Worm (Caenorhabditis elegans) whole organism, L1 larva: Measurements from ENCODE around the gene unc-115.

Experiments used
- C16A3.4 ChIP-seq: fragments of 150-350 bp; optimal IDR thresholded peaks from 2 replicates; lab custom pipeline; 2014; ENCODE audit warnings: missing biosample characterization, missing genetic modification characterization
- C34B4.2 ChIP-seq: sonication (generic microtip); optimal IDR thresholded peaks from 2 replicates; lab custom pipeline; 2017; ENCODE audit warnings: mild to moderate bottlenecking, missing genetic modification characterization, missing compliant biosample characterization
- alr-1 ChIP-seq: fragments of 200-800 bp; sonication (Bioruptor generic); optimal IDR thresholded peaks from 2 replicates; lab custom pipeline; 2018; ENCODE audit warnings: borderline replicate concordance, mild to moderate bottlenecking, missing genetic modification characterization, missing compliant biosample characterization
- ceh-8 ChIP-seq: fragments of 200-800 bp; sonication (Bioruptor generic); optimal IDR thresholded peaks from 2 replicates; lab custom pipeline; 2018; ENCODE audit warnings: mild to moderate bottlenecking, missing genetic modification characterization, moderate library complexity, missing compliant biosample characterization
- ceh-82 ChIP-seq, 3 experiments: fragments of 150-350 bp in 1 of 3; sonication (generic microtip) in 2 of 3; optimal IDR thresholded peaks; 2 replicates each; lab custom pipeline; 2014 to 2017; ENCODE audit warnings: missing biosample characterization in 3 of 3, missing genetic modification characterization in 3 of 3
- ces-1 ChIP-seq: fragments of 150-350 bp; optimal IDR thresholded peaks from 2 replicates; lab custom pipeline; 2014; ENCODE audit warnings: missing biosample characterization, missing genetic modification reagents, missing genetic modification characterization
- dpl-1 ChIP-seq, 3 experiments: fragments of 150-350 bp in 2 of 3; sonication (generic microtip) in 1 of 3; optimal IDR thresholded peaks; 2 replicates each; lab custom pipeline; 2014 to 2017; ENCODE audit warnings: missing biosample characterization in 3 of 3, missing genetic modification characterization in 3 of 3, missing genetic modification reagents in 3 of 3
- egl-13 ChIP-seq: sonication (generic microtip); optimal IDR thresholded peaks from 2 replicates; lab custom pipeline; 2016; ENCODE audit warnings: missing genotype, missing genetic modification reagents, missing genetic modification characterization, missing compliant biosample characterization
- egl-27 ChIP-seq, 2 experiments: fragments of 150-350 bp in 1 of 2; sonication (generic microtip); optimal IDR thresholded peaks; 3 replicates each; lab custom pipeline; 2017 to 2018; ENCODE audit warnings: missing biosample characterization in 2 of 2, missing genetic modification characterization in 2 of 2, missing genetic modification reagents in 2 of 2
- elt-3 ChIP-seq, 6 experiments: fragments of 150-350 bp in 1 of 6; sonication (generic microtip); optimal IDR thresholded peaks; 2 replicates each; lab custom pipeline; 2017 to 2018; ENCODE audit warnings: missing biosample characterization in 6 of 6, missing genetic modification characterization in 6 of 6, inconsistent platforms in 1 of 6
- ets-5 ChIP-seq: fragments of 200-800 bp; sonication (Bioruptor generic); IDR thresholded peaks from 2 replicates; pipeline ENCODE4 v1.3.6; 2022; ENCODE audit warnings: missing genetic modification characterization, missing compliant biosample characterization
- fkh-4 ChIP-seq: sonication (generic microtip); optimal IDR thresholded peaks from 2 replicates; lab custom pipeline; 2016; ENCODE audit warnings: missing compliant biosample characterization, missing genetic modification characterization, borderline replicate concordance
- fkh-8 ChIP-seq: sonication (generic microtip); optimal IDR thresholded peaks from 2 replicates; lab custom pipeline; 2016; ENCODE audit warnings: mild to moderate bottlenecking, missing genetic modification characterization, missing compliant biosample characterization
- fos-1 ChIP-seq: fragments of 150-350 bp; optimal IDR thresholded peaks from 2 replicates; lab custom pipeline; 2014; ENCODE audit warnings: missing biosample characterization, missing genetic modification characterization
- isw-1 ChIP-seq: fragments of 200-800 bp; sonication (Bioruptor generic); IDR thresholded peaks from 2 replicates; pipeline ENCODE4 v1.3.6; 2022; ENCODE audit warnings: missing genetic modification characterization, missing compliant biosample characterization
- jun-1 ChIP-seq: fragments of 150-350 bp; optimal IDR thresholded peaks from 2 replicates; lab custom pipeline; 2014; ENCODE audit warnings: missing biosample characterization, missing genetic modification reagents, missing genetic modification characterization
- lin-39 ChIP-seq: fragments of 150-350 bp; optimal IDR thresholded peaks from 2 replicates; lab custom pipeline; 2014; ENCODE audit warnings: missing biosample characterization, missing genetic modification reagents, missing genetic modification characterization
- lir-3 ChIP-seq: sonication (generic microtip); optimal IDR thresholded peaks from 2 replicates; lab custom pipeline; 2016; ENCODE audit warnings: mild to moderate bottlenecking, missing genetic modification characterization, moderate library complexity, missing compliant biosample characterization; ENCODE audit not compliant: poor library complexity
- lsy-2 ChIP-seq, 2 experiments: fragments of 150-350 bp; optimal IDR thresholded peaks; 2 replicates each; lab custom pipeline; 2014; ENCODE audit warnings: missing biosample characterization in 2 of 2, missing genetic modification characterization in 2 of 2
- mef-2 ChIP-seq: fragments of 150-350 bp; optimal IDR thresholded peaks from 2 replicates; lab custom pipeline; 2014; ENCODE audit warnings: missing biosample characterization, missing genetic modification characterization
- nhr-19 ChIP-seq: fragments of 200-800 bp; sonication (Bioruptor generic); conservative IDR thresholded peaks from 2 replicates; pipeline ENCODE4 v1.3.6; 2022; ENCODE audit warnings: missing genetic modification characterization, missing compliant biosample characterization
- nhr-20 ChIP-seq: sonication (generic microtip); optimal IDR thresholded peaks from 2 replicates; lab custom pipeline; 2016; ENCODE audit warnings: mild to moderate bottlenecking, missing genetic modification characterization, missing compliant biosample characterization
- nhr-237 ChIP-seq: fragments of 150-350 bp; optimal IDR thresholded peaks from 2 replicates; lab custom pipeline; 2014; ENCODE audit warnings: missing biosample characterization, missing genetic modification characterization
- nhr-77 ChIP-seq: fragments of 150-350 bp; optimal IDR thresholded peaks from 2 replicates; lab custom pipeline; 2014; ENCODE audit warnings: missing biosample characterization, missing genetic modification characterization
- nhr-90 ChIP-seq: sonication (generic microtip); optimal IDR thresholded peaks from 2 replicates; lab custom pipeline; 2016; ENCODE audit warnings: mild to moderate bottlenecking, missing genetic modification characterization, missing compliant biosample characterization; ENCODE audit not compliant: poor library complexity
- pag-3 ChIP-seq: sonication (generic microtip); optimal IDR thresholded peaks from 2 replicates; lab custom pipeline; 2017; ENCODE audit warnings: missing genetic modification characterization, mild to moderate bottlenecking, missing compliant biosample characterization, antibody characterized with exemption, borderline replicate concordance; ENCODE audit not compliant: insufficient read depth
- pqm-1 ChIP-seq: sonication (generic microtip); optimal IDR thresholded peaks from 3 replicates; lab custom pipeline; 2017; ENCODE audit warnings: missing biosample characterization, missing genetic modification characterization
- rnt-1 ChIP-seq: sonication (generic microtip); optimal IDR thresholded peaks from 2 replicates; lab custom pipeline; 2016; ENCODE audit warnings: mild to moderate bottlenecking, missing genetic modification characterization, moderate library complexity, missing compliant biosample characterization
- snu-23 ChIP-seq: sonication (generic microtip); optimal IDR thresholded peaks from 2 replicates; lab custom pipeline; 2016; ENCODE audit warnings: missing genetic modification characterization, missing compliant biosample characterization
- sox-4 ChIP-seq: sonication (generic microtip); optimal IDR thresholded peaks from 2 replicates; lab custom pipeline; 2016; ENCODE audit warnings: missing genetic modification characterization, missing compliant biosample characterization
- sup-37 ChIP-seq: fragments of 200-800 bp; sonication (Bioruptor generic); optimal IDR thresholded peaks from 2 replicates; lab custom pipeline; 2018; ENCODE audit warnings: mild to moderate bottlenecking, missing genetic modification characterization, missing compliant biosample characterization
- swsn-7 ChIP-seq: sonication (generic microtip); optimal IDR thresholded peaks from 2 replicates; lab custom pipeline; 2016; ENCODE audit warnings: missing genetic modification characterization, missing compliant biosample characterization
- tlp-1 ChIP-seq: fragments of 150-350 bp; optimal IDR thresholded peaks from 2 replicates; lab custom pipeline; 2014; ENCODE audit warnings: missing biosample characterization, missing genetic modification characterization
- unc-130 ChIP-seq: fragments of 150-350 bp; optimal IDR thresholded peaks from 2 replicates; lab custom pipeline; 2017; ENCODE audit warnings: missing biosample characterization, missing genetic modification characterization, inconsistent platforms
- unc-30 ChIP-seq: sonication (generic microtip); optimal IDR thresholded peaks from 2 replicates; lab custom pipeline; 2017; ENCODE audit warnings: missing biosample characterization, missing genetic modification characterization
- unc-86 ChIP-seq: sonication (generic microtip); optimal IDR thresholded peaks from 2 replicates; lab custom pipeline; 2016; ENCODE audit warnings: missing genetic modification characterization, missing compliant biosample characterization
- unc-98 ChIP-seq: fragments of 200-800 bp; sonication (Bioruptor generic); IDR thresholded peaks from 2 replicates; pipeline ENCODE4 v1.3.6; 2022; ENCODE audit warnings: missing genetic modification characterization, missing compliant biosample characterization
- xbp-1 ChIP-seq: sonication (generic microtip); optimal IDR thresholded peaks from 2 replicates; lab custom pipeline; 2016; ENCODE audit warnings: missing genetic modification characterization, missing compliant biosample characterization
- zip-4 ChIP-seq: fragments of 200-800 bp; sonication (Bioruptor generic); optimal IDR thresholded peaks from 2 replicates; lab custom pipeline; 2018; ENCODE audit warnings: mild to moderate bottlenecking, missing genetic modification characterization, moderate library complexity, missing compliant biosample characterization
- ztf-11 ChIP-seq, 2 experiments: sonication (generic microtip); optimal IDR thresholded peaks; 2 replicates each; lab custom pipeline; 2016 to 2017; ENCODE audit warnings: missing genetic modification characterization in 2 of 2, missing biosample characterization in 1 of 2, missing compliant biosample characterization in 1 of 2
- ztf-4 ChIP-seq: fragments of 150-350 bp; optimal IDR thresholded peaks from 2 replicates; lab custom pipeline; 2014; ENCODE audit warnings: missing biosample characterization, missing genetic modification characterization

Gene unc-115

ce11 chrX:10146592-10146991 lies at the start of gene unc-115 (continued):
- TF ChIP-seq isw-1 = peak; percentile 72
- TF ChIP-seq egl-27 (tag; optimal IDR thresholded peaks at IDR 0.05; lab: Kevin White, UChicago) = peak; percentile 79 to 86
- TF ChIP-seq sup-37 (GFP tag; lab: Kevin White, UChicago) = no peak
- no peak for TF ChIP-seq ets-5 (GFP tag; lab: Robert Waterston, UW)
- peak; percentile 77 for TF ChIP-seq nhr-19 (GFP tag; lab: Robert Waterston, UW)
- TF ChIP-seq sox-4 (tag; lab: Kevin White, UChicago) = peak; percentile 26
- TF ChIP-seq nhr-237 (tag; lab: Kevin White, UChicago) = no peak
- TF ChIP-seq fkh-8 (tag; lab: Kevin White, UChicago) = peak; percentile 78
- TF ChIP-seq pag-3 (tag; lab: Kevin White, UChicago) = no peak
- no peak for TF ChIP-seq pqm-1
- peak; percentile 59 to 73 for TF ChIP-seq lsy-2 (tag; optimal IDR thresholded peaks at IDR 0.05; lab: Kevin White, UChicago)
- TF ChIP-seq unc-86 = peak; percentile 88
- TF ChIP-seq rnt-1 (tag; lab: Kevin White, UChicago) = peak; percentile 82
- TF ChIP-seq C16A3.4 = peak; percentile 35
- peak; percentile 73 for TF ChIP-seq ztf-4 (tag; lab: Kevin White, UChicago)
- peak; percentile 90 for TF ChIP-seq swsn-7 (tag; lab: Kevin White, UChicago)
- TF ChIP-seq elt-3 (tag; optimal IDR thresholded peaks at IDR 0.05; lab: Kevin White, UChicago) = peak in 2 of 6 experiments; percentile 34 to 64
- no peak for TF ChIP-seq C34B4.2 (tag; lab: Kevin White, UChicago)
- peak; percentile 71 for TF ChIP-seq ces-1 (GFP tag; lab: Kevin White, UChicago)
- peak; percentile 65 for TF ChIP-seq jun-1 (tag; lab: Kevin White, UChicago)
- TF ChIP-seq dpl-1 (GFP tag; optimal IDR thresholded peaks at IDR 0.05; lab: Kevin White, UChicago) = peak in 1 of 3 experiments; percentile 42
- TF ChIP-seq alr-1 (tag; lab: Kevin White, UChicago) = no peak
- TF ChIP-seq mef-2 (tag; lab: Kevin White, UChicago) = peak; percentile 18
- peak; percentile 33 for TF ChIP-seq lir-3 (tag; lab: Kevin White, UChicago)
- TF ChIP-seq ceh-82 (tag; optimal IDR thresholded peaks at IDR 0.05; lab: Kevin White, UChicago) = peak; percentile 79 to 87 (median 79)
- TF ChIP-seq fkh-4 (tag; lab: Kevin White, UChicago) = no peak
- TF ChIP-seq zip-4 (GFP tag; lab: Kevin White, UChicago) = peak; percentile 6
- peak; percentile 36 for TF ChIP-seq ceh-8 (GFP tag; lab: Kevin White, UChicago)
- TF ChIP-seq nhr-20 = peak; percentile 85
- TF ChIP-seq unc-130 = peak; percentile 76

- TF ChIP-seq elt-3 (tag; optimal IDR thresholded peaks at IDR 0.05; lab: Kevin White, UChicago) (no peak), nhr-20 (no peak), xbp-1 (tag; lab: Kevin White, UChicago) (no peak), snu-23 (GFP tag; lab: Kevin White, UChicago) (no peak), unc-98 (no peak), tlp-1 (tag; lab: Kevin White, UChicago) (no peak), alr-1 (tag; lab: Kevin White, UChicago) (no peak), lin-39 (tag; lab: Kevin White, UChicago) (no peak), ztf-4 (tag; lab: Kevin White, UChicago) (no peak), nhr-90 (no peak), egl-13 (tag; lab: Kevin White, UChicago) (no peak), nhr-77 (no peak), unc-30 (tag; lab: Kevin White, UChicago) (no peak), ztf-11 (tag; optimal IDR thresholded peaks at IDR 0.05; lab: Kevin White, UChicago) (no peak), fos-1 (tag; lab: Kevin White, UChicago) (no peak)
Observed at ce11 chrX:10113677-10114076, 33.0 kb upstream of the unc-115 start.
